Fruit fly (Drosophila melanogaster) whole organism, prepupa: ENCODE measurements around the gene Aos1.
"Not testable (repeated sequence)": the region's sequence is repeated elsewhere in the genome, so short reads cannot be mapped to it uniquely, and the experiment has no call there.

Source experiments
- CG11294 ChIP-seq: fragments of 200-800 bp; sonication (Bioruptor generic); IDR thresholded peaks from 2 replicates; pipeline ENCODE4 v1.3.6; 2022; ENCODE audit warnings: missing biosample characterization, missing genetic modification characterization
- CG11762 ChIP-seq: fragments of 200-800 bp; sonication (Bioruptor generic); optimal IDR thresholded peaks from 3 replicates; lab custom pipeline; 2016; ENCODE audit warnings: missing biosample characterization, missing genetic modification characterization; ENCODE audit not compliant: insufficient read depth
- CG11902 ChIP-seq: fragments of 200-800 bp; sonication (Bioruptor generic); optimal IDR thresholded peaks from 3 replicates; lab custom pipeline; 2016; ENCODE audit warnings: missing biosample characterization, missing genetic modification characterization
- CG16779 ChIP-seq: fragments of 200-800 bp; sonication (Bioruptor generic); optimal IDR thresholded peaks from 3 replicates; lab custom pipeline; 2017; ENCODE audit warnings: missing biosample characterization, mild to moderate bottlenecking, missing genetic modification characterization
- CG3032 ChIP-seq: fragments of 200-800 bp; optimal IDR thresholded peaks from 2 replicates; lab custom pipeline; 2019; ENCODE audit warnings: missing biosample characterization, mild to moderate bottlenecking, missing genetic modification characterization, moderate library complexity
- CG31627 ChIP-seq: fragments of 200-800 bp; sonication (Bioruptor generic); optimal IDR thresholded peaks from 3 replicates; lab custom pipeline; 2016; ENCODE audit warnings: missing biosample characterization, missing genetic modification characterization
- CG3919 ChIP-seq: fragments of 200-800 bp; sonication (Bioruptor generic); optimal IDR thresholded peaks from 3 replicates; lab custom pipeline; 2016; ENCODE audit warnings: missing biosample characterization, missing genetic modification characterization
- CG4318 ChIP-seq: fragments of 200-800 bp; sonication (Bioruptor generic); optimal IDR thresholded peaks from 3 replicates; lab custom pipeline; 2017; ENCODE audit warnings: missing biosample characterization, mild to moderate bottlenecking, missing genetic modification characterization
- CG6792 ChIP-seq: fragments of 200-800 bp; sonication (Bioruptor generic); optimal IDR thresholded peaks from 3 replicates; lab custom pipeline; 2016; ENCODE audit warnings: missing biosample characterization, missing genetic modification characterization
- CG6808 ChIP-seq: fragments of 200-800 bp; sonication (Bioruptor generic); optimal IDR thresholded peaks from 3 replicates; lab custom pipeline; 2017; ENCODE audit warnings: missing biosample characterization, missing genetic modification characterization, mild to moderate bottlenecking, moderate library complexity, missing genetic modification reagents
- CG8319 ChIP-seq: fragments of 200-800 bp; sonication (Bioruptor generic); optimal IDR thresholded peaks from 3 replicates; lab custom pipeline; 2016; ENCODE audit warnings: missing biosample characterization, missing genetic modification characterization
- CG8632 ChIP-seq: fragments of 200-800 bp; sonication (Bioruptor generic); optimal IDR thresholded peaks from 3 replicates; lab custom pipeline; 2016; ENCODE audit warnings: missing biosample characterization, missing genetic modification characterization
- CG9139 ChIP-seq: fragments of 200-800 bp; sonication (Bioruptor generic); optimal IDR thresholded peaks from 3 replicates; lab custom pipeline; 2017; ENCODE audit warnings: missing biosample characterization, mild to moderate bottlenecking, missing genetic modification characterization
- Eip78C ChIP-seq: fragments of 200-800 bp; sonication (Bioruptor generic); peaks from one replicate; lab custom pipeline; 2016; ENCODE audit warnings: missing biosample characterization, missing genetic modification characterization
- Ets21C ChIP-seq: fragments of 200-800 bp; sonication (Bioruptor generic); optimal IDR thresholded peaks from 3 replicates; lab custom pipeline; 2016; ENCODE audit warnings: missing biosample characterization, missing genetic modification characterization
- Ets96B ChIP-seq: fragments of 200-800 bp; optimal IDR thresholded peaks from 2 replicates; lab custom pipeline; 2019; ENCODE audit warnings: missing biosample characterization, mild to moderate bottlenecking, missing genetic modification characterization, moderate library complexity
- Lpt ChIP-seq: fragments of 200-800 bp; sonication (Bioruptor generic); optimal IDR thresholded peaks from 3 replicates; lab custom pipeline; 2016; ENCODE audit warnings: missing biosample characterization, missing genetic modification characterization
- Sox14 ChIP-seq: fragments of 200-800 bp; sonication (Bioruptor generic); optimal IDR thresholded peaks from 3 replicates; lab custom pipeline; 2016; ENCODE audit warnings: missing biosample characterization, missing genetic modification characterization
- dac ChIP-seq: fragments of 200-800 bp; sonication (Bioruptor generic); optimal IDR thresholded peaks from 2 replicates; lab custom pipeline; 2017; ENCODE audit warnings: missing biosample characterization, mild to moderate bottlenecking, missing genetic modification characterization
- dsx ChIP-seq: fragments of 200-800 bp; optimal IDR thresholded peaks from 3 replicates; lab custom pipeline; 2019; ENCODE audit warnings: missing biosample characterization, mild to moderate bottlenecking, missing genetic modification characterization, moderate library complexity; ENCODE audit not compliant: poor library complexity, severe bottlenecking
- esn ChIP-seq: fragments of 200-800 bp; sonication (Bioruptor generic); optimal IDR thresholded peaks from 2 replicates; lab custom pipeline; 2016; ENCODE audit warnings: missing biosample characterization, mild to moderate bottlenecking, missing genetic modification characterization, moderate library complexity
- fkh ChIP-seq: fragments of 200-800 bp; sonication (Bioruptor generic); optimal IDR thresholded peaks from 3 replicates; lab custom pipeline; 2017; ENCODE audit warnings: missing biosample characterization, mild to moderate bottlenecking, missing genetic modification characterization, moderate library complexity
- lz ChIP-seq: fragments of 200-800 bp; sonication (Bioruptor generic); optimal IDR thresholded peaks from 3 replicates; lab custom pipeline; 2016; ENCODE audit warnings: missing biosample characterization, missing genetic modification characterization
- net ChIP-seq: fragments of 200-800 bp; sonication (Bioruptor generic); optimal IDR thresholded peaks from 3 replicates; lab custom pipeline; 2016; ENCODE audit warnings: missing biosample characterization, missing genetic modification characterization
- pdm3 ChIP-seq: fragments of 200-800 bp; sonication (Bioruptor generic); optimal IDR thresholded peaks from 3 replicates; lab custom pipeline; 2016; ENCODE audit warnings: missing biosample characterization, missing genetic modification characterization
- spab ChIP-seq: fragments of 200-800 bp; sonication (Bioruptor generic); optimal IDR thresholded peaks from 2 replicates; lab custom pipeline; 2017; ENCODE audit warnings: missing biosample characterization, mild to moderate bottlenecking, missing genetic modification characterization, missing genetic modification reagents
- ss ChIP-seq, 2 experiments: fragments of 200-800 bp; sonication (Bioruptor generic); optimal IDR thresholded peaks; 2 replicates in 1 of 2; 3 replicates in 1 of 2; lab custom pipeline; 2017 to 2018; ENCODE audit warnings: mild to moderate bottlenecking in 2 of 2, missing biosample characterization in 2 of 2, missing genetic modification characterization in 2 of 2, moderate library complexity in 1 of 2
- topi ChIP-seq: fragments of 200-800 bp; sonication (Bioruptor generic); optimal IDR thresholded peaks from 3 replicates; lab custom pipeline; 2016; ENCODE audit warnings: missing biosample characterization, missing genetic modification characterization
- vri ChIP-seq: fragments of 200-800 bp; sonication (Bioruptor generic); optimal IDR thresholded peaks from 3 replicates; lab custom pipeline; 2016; ENCODE audit warnings: missing biosample characterization, mild to moderate bottlenecking, missing genetic modification characterization

The Aos1 gene

DNA sequence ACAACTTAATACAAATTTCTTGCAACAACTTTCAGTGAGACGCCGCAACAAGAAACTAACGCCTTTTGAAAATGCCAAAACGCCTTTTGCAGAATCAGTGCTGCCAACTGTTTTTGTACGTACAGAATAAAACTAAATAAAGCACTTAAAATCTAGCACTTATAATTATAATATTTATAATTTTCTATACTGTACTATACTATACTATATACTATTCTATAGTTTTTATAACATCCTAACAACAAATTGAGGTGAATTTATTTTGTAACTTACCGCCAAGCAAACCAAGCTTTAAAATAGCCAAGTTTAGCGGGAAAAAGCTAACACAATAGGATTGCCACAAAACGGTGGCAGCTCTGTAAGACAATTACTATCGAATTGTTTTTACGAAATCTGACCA, at the start of gene Aos1, which contains the start of gene Srlp:
Aos1 (minus strand) TSS at position 59 of the 400 bp plus-strand sequence.
Srlp (plus strand) TSS at position 335 of the 400 bp plus-strand sequence.
- peak; percentile 2 for TF ChIP-seq lz (GFP tag; lab: Kevin White, UChicago)
- TF ChIP-seq CG11762: no peak
- TF ChIP-seq Lpt (GFP tag; lab: Kevin White, UChicago): peak; percentile 14
- TF ChIP-seq net (GFP tag; lab: Kevin White, UChicago): no peak
- TF ChIP-seq topi: peak; percentile 14
- TF ChIP-seq esn (GFP tag; lab: Kevin White, UChicago): peak; percentile 43
- TF ChIP-seq dsx (GFP tag; lab: Kevin White, UChicago): peak; percentile 45
- TF ChIP-seq Eip78C (GFP tag; lab: Kevin White, UChicago): peak; percentile 47
- TF ChIP-seq Sox14 (GFP tag; lab: Kevin White, UChicago): peak; percentile 52
- no peak for TF ChIP-seq CG9139
- TF ChIP-seq CG11294: no peak
- no peak for TF ChIP-seq pdm3 (GFP tag; lab: Kevin White, UChicago)
- TF ChIP-seq CG3032 (tag; lab: Kevin White, UChicago): peak; percentile 70
- TF ChIP-seq Ets96B (tag; lab: Kevin White, UChicago): peak; percentile 35
- TF ChIP-seq CG8319 (GFP tag; lab: Kevin White, UChicago): peak; percentile 10
- TF ChIP-seq, all 60 proteins: peak for 10

dm6 chr3R:12477239-12477865, 43.7 kb upstream of the Aos1 start:
- TF ChIP-seq fkh (GFP tag; lab: Kevin White, UChicago) (peak; percentile 60), CG6808 (peak; percentile 1), ss (GFP tag; optimal IDR thresholded peaks at IDR 0.05; lab: Kevin White, UChicago) (peak in 1 of 2 experiments; percentile 17)

DNA sequence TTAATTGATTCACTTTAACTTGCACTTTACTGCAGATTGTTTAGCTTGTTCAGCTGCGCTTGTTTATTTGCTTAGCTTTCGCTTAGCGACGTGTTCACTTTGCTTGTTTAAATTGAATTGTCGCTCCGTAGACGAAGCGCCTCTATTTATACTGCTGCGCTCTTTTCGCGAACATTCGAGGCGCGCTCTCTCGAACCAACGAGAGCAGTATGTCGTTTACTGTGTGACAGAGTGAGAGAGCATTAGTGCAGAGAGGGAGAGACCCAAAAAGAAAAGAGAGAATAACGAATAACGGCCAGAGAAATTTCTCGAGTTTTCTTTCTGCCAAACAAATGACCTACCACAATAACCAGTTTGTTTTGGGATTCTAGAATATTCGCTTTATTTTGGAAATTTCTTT, 34.1 kb upstream of the Aos1 start, which contains the start of gene Hsp70Ba:
Hsp70Ba (minus strand) TSS at position 102 of the 400 bp plus-strand sequence.
- not testable (repeated sequence) for TF ChIP-seq CG4318 (GFP tag; lab: Kevin White, UChicago); CG6792; Ets21C (GFP tag; lab: Kevin White, UChicago)

dm6 chr3R:12465198-12465597, 31.6 kb upstream of the Aos1 start, which contains the start of gene CG5608:
TSS of gene CG5608 (minus strand) at chr3R:12465298.
- not testable (repeated sequence) for TF ChIP-seq CG11762; dac (GFP tag; lab: Kevin White, UChicago); vri (GFP tag; lab: Kevin White, UChicago)

DNA sequence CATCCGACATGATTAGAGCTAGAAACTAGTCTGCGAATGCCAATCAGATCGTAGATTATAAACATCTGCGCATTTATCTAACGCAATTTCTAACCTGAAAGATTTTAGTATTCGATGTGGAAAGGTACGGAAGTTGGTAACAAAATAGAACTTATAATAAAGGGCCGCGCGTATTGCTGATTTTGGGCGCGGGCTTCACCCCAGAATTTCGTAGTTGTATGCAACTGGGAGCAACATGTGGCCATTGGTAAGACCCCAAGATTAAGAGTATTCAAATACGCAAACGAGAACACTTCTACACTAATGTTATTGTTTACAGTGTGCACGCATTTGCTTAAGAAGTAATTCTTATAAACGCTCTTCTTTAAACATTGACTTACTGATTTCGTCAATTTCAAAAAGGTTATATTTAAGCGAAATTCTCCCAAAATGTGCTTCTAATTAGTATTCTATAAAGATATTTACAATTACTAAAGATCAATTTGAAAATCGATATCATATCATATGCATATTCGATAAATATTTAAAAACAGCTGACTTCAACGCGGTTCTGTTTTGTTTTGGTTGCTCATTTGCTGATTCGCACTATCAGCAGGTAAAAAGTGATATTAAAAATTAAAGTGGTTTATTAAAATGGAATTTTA, 26.4 kb upstream of the Aos1 start, which contains the start of the genes CG5961 and Polr3C:
CG5961 (minus strand) TSS at position 416 of the 644 bp plus-strand sequence.
Polr3C (plus strand) TSS at position 536 of the 644 bp plus-strand sequence.
- TF ChIP-seq esn (GFP tag; lab: Kevin White, UChicago): peak; percentile 19
- peak; percentile 91 for TF ChIP-seq fkh (GFP tag; lab: Kevin White, UChicago)
- no peak for TF ChIP-seq CG6808
- peak; percentile 13 for TF ChIP-seq Eip78C (GFP tag; lab: Kevin White, UChicago)

dm6 chr3R:12456370-12456940, 22.8 kb upstream of the Aos1 start, which contains the start of gene trus:
TSS of gene trus (plus strand) at chr3R:12456573.
- TF ChIP-seq CG16779: no peak
- no peak for TF ChIP-seq CG11902
- TF ChIP-seq fkh (GFP tag; lab: Kevin White, UChicago): no peak
- TF ChIP-seq CG8632 (GFP tag; lab: Kevin White, UChicago): no peak
- TF ChIP-seq CG31627: no peak
- TF ChIP-seq esn (GFP tag; lab: Kevin White, UChicago): peak; percentile 27
- no peak for TF ChIP-seq spab (GFP tag; lab: Kevin White, UChicago)
- TF ChIP-seq CG3919: no peak
